Worm (Caenorhabditis elegans) whole organism, midembryonic: ENCODE measurements around the gene nhr-71.

Experiments
- cog-1 ChIP-seq: sonication (generic microtip); optimal IDR thresholded peaks from 2 replicates; lab custom pipeline; 2016; ENCODE audit warnings: missing genetic modification characterization, missing compliant biosample characterization
- flt-1 ChIP-seq: fragments of 200-800 bp; sonication (Bioruptor generic); IDR thresholded peaks from 2 replicates; pipeline ENCODE4 v1.3.6; 2022; ENCODE audit warnings: missing genetic modification characterization, missing compliant biosample characterization
- klf-2 ChIP-seq: fragments of 200-800 bp; sonication (Bioruptor generic); conservative IDR thresholded peaks from 2 replicates; pipeline ENCODE4 v1.3.6; 2022; ENCODE audit warnings: missing genetic modification reagents, missing genetic modification characterization, missing compliant biosample characterization
- ref-1 ChIP-seq: fragments of 200-800 bp; sonication (Bioruptor generic); conservative IDR thresholded peaks from 2 replicates; pipeline ENCODE4 v1.3.6; 2022; ENCODE audit warnings: missing genetic modification reagents, missing genetic modification characterization, missing compliant biosample characterization
- tab-1 ChIP-seq: fragments of 200-800 bp; sonication (Bioruptor generic); IDR thresholded peaks from 2 replicates; pipeline ENCODE4 v1.3.6; 2022; ENCODE audit warnings: missing genetic modification characterization, missing compliant biosample characterization

- TF ChIP-seq klf-2 (GFP tag; lab: Robert Waterston, UW) (no peak), flt-1 (GFP tag; lab: Robert Waterston, UW) (peak; percentile 78), ref-1 (GFP tag; lab: Robert Waterston, UW) (no peak), tab-1 (GFP tag; lab: Robert Waterston, UW) (no peak), cog-1 (no peak)
Observed at ce11 chrX:13782074-13782462, 35.0 kb downstream of the nhr-71 start.
